Fruit fly (Drosophila melanogaster) whole organism, wandering third instar larva: ENCODE data around the gene CG44836.

Source experiments
- HLH106 ChIP-seq: fragments of 200-800 bp; optimal IDR thresholded peaks from 3 replicates; lab custom pipeline; 2019; ENCODE audit warnings: missing biosample characterization, mild to moderate bottlenecking, missing genetic modification characterization, moderate library complexity
- Hr83 ChIP-seq: fragments of 200-300 bp; sonication (Bioruptor generic); optimal IDR thresholded peaks from 2 replicates; lab custom pipeline; 2016; ENCODE audit warnings: missing biosample characterization, mild to moderate bottlenecking, missing genetic modification characterization, moderate library complexity; ENCODE audit not compliant: poor library complexity, severe bottlenecking
- jim ChIP-seq: fragments of 175-275, 200-325 bp; sonication (Bioruptor generic); optimal IDR thresholded peaks from 2 replicates; lab custom pipeline; 2016; ENCODE audit warnings: missing biosample characterization, mild to moderate bottlenecking, missing genetic modification characterization
- lola ChIP-seq: fragments of >200 bp; optimal IDR thresholded peaks from 2 replicates; lab custom pipeline; 2017; ENCODE audit warnings: missing biosample characterization, missing genetic modification characterization
- pan ChIP-seq: fragments of >200 bp; optimal IDR thresholded peaks from 2 replicates; lab custom pipeline; 2017
- psq ChIP-seq: fragments of 200-800 bp; sonication (Bioruptor generic); optimal IDR thresholded peaks from 3 replicates; lab custom pipeline; 2017; ENCODE audit warnings: missing biosample characterization, mild to moderate bottlenecking, missing genetic modification characterization, moderate library complexity

DNA sequence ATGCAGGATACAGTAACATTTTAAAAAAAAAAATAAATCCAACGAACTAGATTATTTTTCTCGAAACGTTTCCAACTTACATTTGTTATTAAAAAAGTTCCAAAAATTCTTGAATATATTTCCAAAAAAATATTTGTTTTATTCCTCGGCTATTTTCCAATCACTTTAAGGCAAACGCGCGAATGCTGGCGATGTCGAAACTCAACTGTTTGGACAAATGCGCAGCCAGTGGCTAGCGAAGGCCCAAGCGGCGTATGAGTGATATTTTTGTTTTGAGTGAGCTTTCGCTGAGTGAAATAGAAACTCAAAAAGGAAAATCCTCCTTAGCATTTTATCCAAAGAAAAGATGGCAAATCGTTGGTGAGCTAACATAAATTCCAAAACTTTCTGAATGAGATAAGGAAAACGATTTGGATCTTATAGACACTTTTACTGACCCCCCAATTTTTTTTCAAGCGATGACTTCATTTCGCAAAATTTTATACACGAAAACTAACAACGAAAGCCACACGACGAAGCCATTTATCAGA is 40.8 kb downstream of the CG44836 start, which contains the start of gene ringer:
- TF ChIP-seq lola (GFP tag; lab: Kevin White, UChicago) = no peak
- TF ChIP-seq Hr83 (GFP tag; lab: Kevin White, UChicago) = no peak
- no peak for TF ChIP-seq pan
- no peak for TF ChIP-seq psq
- TF ChIP-seq HLH106 (tag; lab: Kevin White, UChicago) = no peak
- no peak for TF ChIP-seq jim
